Fruit fly (Drosophila melanogaster) whole organism: ENCODE results near the gene Rpn9.

Source experiments
- CG8478 ChIP-seq: fragments of >200 bp; optimal IDR thresholded peaks from 2 replicates; lab custom pipeline; 2018; ENCODE audit warnings: inconsistent platforms
- Dll ChIP-seq: fragments of >200 bp; optimal IDR thresholded peaks from 2 replicates; lab custom pipeline; 2017
- EcR ChIP-seq, 2 experiments: fragments of >200 bp; optimal IDR thresholded peaks; 2 replicates each; lab custom pipeline; 2017; ENCODE audit warnings: missing biosample characterization in 2 of 2, missing genetic modification characterization in 2 of 2, missing genetic modification reagents in 2 of 2
- psq ChIP-seq: fragments of >200 bp; optimal IDR thresholded peaks from 2 replicates; lab custom pipeline; 2017
- usp ChIP-seq: fragments of >200 bp; optimal IDR thresholded peaks from 2 replicates; lab custom pipeline; 2017; ENCODE audit warnings: missing biosample characterization, missing genetic modification characterization, mixed read lengths

dm6 chr3R:23780757-23781156 is 47.5 kb upstream of the Rpn9 start:
- TF ChIP-seq Dll (no peak), CG8478 (no peak), psq (lab: Kevin White, UChicago) (no peak), usp (GFP tag; lab: Kevin White, UChicago) (no peak), EcR (GFP tag; optimal IDR thresholded peaks at IDR 0.05; lab: Kevin White, UChicago) (no peak)
